Fruit fly (Drosophila melanogaster) whole organism, embryonic: Measurements from ENCODE around the gene Cpr30B.

Experiments used
- Ada2b ChIP-seq: fragments of 200-800 bp; sonication (Bioruptor generic); IDR thresholded peaks from 2 replicates; pipeline ENCODE4 v1.3.6; 2022; ENCODE audit warnings: missing biosample characterization, missing genetic modification characterization
- B-H2 ChIP-seq: fragments of 200-800 bp; sonication (Bioruptor generic); optimal IDR thresholded peaks from 2 replicates; lab custom pipeline; 2018; ENCODE audit warnings: missing biosample characterization, mild to moderate bottlenecking, missing genetic modification characterization
- Bdp1 ChIP-seq: fragments of 200-800 bp; sonication (Bioruptor generic); optimal IDR thresholded peaks from 3 replicates; lab custom pipeline; 2016; ENCODE audit warnings: missing biosample characterization, missing genetic modification characterization
- BtbVII ChIP-seq: fragments of 200-800 bp; sonication (Bioruptor generic); optimal IDR thresholded peaks from 3 replicates; lab custom pipeline; 2017; ENCODE audit warnings: missing biosample characterization, mild to moderate bottlenecking, missing genetic modification characterization
- CG1024 ChIP-seq: fragments of 200-800 bp; sonication (Bioruptor generic); IDR thresholded peaks from 2 replicates; pipeline ENCODE4 v1.3.6; 2022; ENCODE audit warnings: missing biosample characterization, missing genetic modification characterization
- CG10543 ChIP-seq: fragments of 200-800 bp; sonication (Bioruptor generic); optimal IDR thresholded peaks from 3 replicates; lab custom pipeline; 2017; ENCODE audit warnings: missing biosample characterization, mild to moderate bottlenecking, missing genetic modification characterization, moderate library complexity
- CG11560 ChIP-seq: fragments of 200-800 bp; sonication (Bioruptor generic); IDR thresholded peaks from 3 replicates; pipeline ENCODE4 v1.3.6; 2022; ENCODE audit warnings: missing biosample characterization, missing genetic modification characterization
- CG11695 ChIP-seq: fragments of 200-800 bp; sonication (Bioruptor generic); IDR thresholded peaks from 3 replicates; pipeline ENCODE4 v1.3.6; 2022; ENCODE audit warnings: missing biosample characterization, missing genetic modification characterization
- CG11696 ChIP-seq: fragments of 200-800 bp; sonication (Bioruptor generic); IDR thresholded peaks from 2 replicates; pipeline ENCODE4 v1.3.6; 2022; ENCODE audit warnings: missing biosample characterization, missing genetic modification characterization
- CG13296 ChIP-seq: fragments of 200-800 bp; sonication (Bioruptor generic); optimal IDR thresholded peaks from 3 replicates; lab custom pipeline; 2018; ENCODE audit warnings: missing biosample characterization, mild to moderate bottlenecking, missing genetic modification characterization
- CG17802 ChIP-seq: fragments of 200-800 bp; sonication (Bioruptor generic); optimal IDR thresholded peaks from 2 replicates; lab custom pipeline; 2018; ENCODE audit warnings: missing biosample characterization, mild to moderate bottlenecking, missing genetic modification characterization, moderate library complexity
- CG2120 ChIP-seq: fragments of 200-800 bp; sonication (Bioruptor generic); optimal IDR thresholded peaks from 3 replicates; lab custom pipeline; 2016; ENCODE audit warnings: missing biosample characterization, missing genetic modification characterization
- CG2678 ChIP-seq: fragments of 200-800 bp; sonication (Bioruptor generic); optimal IDR thresholded peaks from 3 replicates; lab custom pipeline; 2019; ENCODE audit warnings: missing biosample characterization, mild to moderate bottlenecking, missing genetic modification characterization, moderate library complexity
- CG2712 ChIP-seq: fragments of 200-800 bp; optimal IDR thresholded peaks from 3 replicates; lab custom pipeline; 2019; ENCODE audit warnings: missing biosample characterization, mild to moderate bottlenecking, missing genetic modification characterization, moderate library complexity
- CG30020 ChIP-seq: fragments of 200-800 bp; optimal IDR thresholded peaks from 2 replicates; lab custom pipeline; 2019; ENCODE audit warnings: missing biosample characterization, mild to moderate bottlenecking, missing genetic modification characterization, moderate library complexity
- CG31441 ChIP-seq: fragments of 200-800 bp; sonication (Bioruptor generic); IDR thresholded peaks from 2 replicates; pipeline ENCODE4 v1.3.6; 2022; ENCODE audit warnings: missing biosample characterization, missing genetic modification characterization
- CG32772 ChIP-seq: fragments of 200-800 bp; sonication (Bioruptor generic); IDR thresholded peaks from 2 replicates; pipeline ENCODE4 v1.3.6; 2022; ENCODE audit warnings: missing biosample characterization, missing genetic modification characterization
- CG3726 ChIP-seq: fragments of 200-800 bp; sonication (Bioruptor generic); IDR thresholded peaks from 3 replicates; pipeline ENCODE4, ENCODE4 v1.3.6; 2022; ENCODE audit warnings: missing biosample characterization, missing genetic modification characterization
- CG42726 ChIP-seq: fragments of 200-800 bp; sonication (Bioruptor generic); IDR thresholded peaks from 2 replicates; pipeline ENCODE4 v1.3.6; 2022; ENCODE audit warnings: missing biosample characterization, missing genetic modification characterization; ENCODE audit not compliant: partially characterized antibody
- CG7357 ChIP-seq: fragments of 200-800 bp; sonication (Bioruptor generic); IDR thresholded peaks from 3 replicates; pipeline ENCODE4 v1.3.6; 2022; ENCODE audit warnings: missing biosample characterization, missing genetic modification characterization
- CG7745 ChIP-seq: fragments of 200-800 bp; sonication (Bioruptor generic); optimal IDR thresholded peaks from 2 replicates; lab custom pipeline; 2018; ENCODE audit warnings: missing biosample characterization, mild to moderate bottlenecking, missing genetic modification characterization, moderate library complexity
- CG9817 ChIP-seq: fragments of 200-800 bp; sonication (Bioruptor generic); optimal IDR thresholded peaks from 2 replicates; lab custom pipeline; 2018; ENCODE audit warnings: missing biosample characterization, mild to moderate bottlenecking, missing genetic modification characterization, moderate library complexity
- Doc2 ChIP-seq: fragments of 200-800 bp; sonication (Bioruptor generic); IDR thresholded peaks from 2 replicates; pipeline ENCODE4 v1.3.6; 2022; ENCODE audit warnings: missing biosample characterization, missing genetic modification characterization
- ERR ChIP-seq: fragments of 200-800 bp; sonication (Bioruptor generic); optimal IDR thresholded peaks from 2 replicates; lab custom pipeline; 2016; ENCODE audit warnings: missing biosample characterization, missing genetic modification characterization
- HLH4C ChIP-seq: fragments of 200-800 bp; sonication (Bioruptor generic); IDR thresholded peaks from 3 replicates; pipeline ENCODE4 v1.3.6; 2022; ENCODE audit warnings: missing biosample characterization, missing genetic modification characterization; ENCODE audit not compliant: partially characterized antibody
- Hey ChIP-seq: fragments of 200-800 bp; sonication (Bioruptor generic); optimal IDR thresholded peaks from 3 replicates; lab custom pipeline; 2018; ENCODE audit warnings: missing biosample characterization, mild to moderate bottlenecking, missing genetic modification characterization
- Meics ChIP-seq: fragments of 200-800 bp; sonication (Bioruptor generic); optimal IDR thresholded peaks from 2 replicates; lab custom pipeline; 2017; ENCODE audit warnings: missing biosample characterization, mild to moderate bottlenecking, missing genetic modification characterization
- NC2α ChIP-seq: fragments of 200-800 bp; sonication (Bioruptor generic); optimal IDR thresholded peaks from 2 replicates; lab custom pipeline; 2016; ENCODE audit warnings: missing biosample characterization, missing genetic modification characterization
- Nf-YA ChIP-seq: fragments of 200-800 bp; sonication (Bioruptor generic); IDR thresholded peaks from 2 replicates; pipeline ENCODE4 v1.3.6; 2022; ENCODE audit warnings: missing biosample characterization, missing genetic modification characterization
- Poxn ChIP-seq: fragments of 200-800 bp; sonication (Bioruptor generic); IDR thresholded peaks from 2 replicates; pipeline ENCODE4 v1.3.6; 2022; ENCODE audit warnings: missing biosample characterization, missing genetic modification characterization
- Rfx ChIP-seq: fragments of 200-800 bp; sonication (Bioruptor generic); IDR thresholded peaks from 2 replicates; pipeline ENCODE4 v1.3.6; 2022; ENCODE audit warnings: missing biosample characterization, missing genetic modification characterization
- Scr ChIP-seq: fragments of 200-800 bp; sonication (Bioruptor generic); IDR thresholded peaks from 2 replicates; pipeline ENCODE4 v1.3.6; 2022; ENCODE audit warnings: missing biosample characterization, missing genetic modification characterization; ENCODE audit not compliant: partially characterized antibody
- Ssrp ChIP-seq: fragments of 200-800 bp; sonication (Bioruptor generic); optimal IDR thresholded peaks from 2 replicates; lab custom pipeline; 2018; ENCODE audit warnings: missing biosample characterization, mild to moderate bottlenecking, missing genetic modification characterization, moderate library complexity
- Tbp ChIP-seq: fragments of >200 bp; optimal IDR thresholded peaks from 2 replicates; lab custom pipeline; 2018; ENCODE audit warnings: missing biosample characterization, missing genetic modification characterization
- abd-A ChIP-seq: fragments of 200-800 bp; sonication (Bioruptor generic); optimal IDR thresholded peaks from 3 replicates; lab custom pipeline; 2019; ENCODE audit warnings: missing biosample characterization, mild to moderate bottlenecking, missing genetic modification characterization, moderate library complexity
- bbx ChIP-seq: fragments of 200-800 bp; sonication (Bioruptor generic); IDR thresholded peaks from 2 replicates; pipeline ENCODE4 v1.3.6; 2022; ENCODE audit warnings: missing biosample characterization, missing genetic modification characterization; ENCODE audit not compliant: partially characterized antibody
- bowl ChIP-seq: fragments of 200-800 bp; sonication (Bioruptor generic); IDR thresholded peaks from 2 replicates; pipeline ENCODE4 v1.3.6; 2022; ENCODE audit warnings: missing biosample characterization, missing genetic modification characterization
- caup ChIP-seq: fragments of 200-800 bp; sonication (Bioruptor generic); optimal IDR thresholded peaks from 3 replicates; lab custom pipeline; 2017; ENCODE audit warnings: missing biosample characterization, mild to moderate bottlenecking, missing genetic modification characterization, moderate library complexity; ENCODE audit not compliant: severe bottlenecking
- ci ChIP-seq: fragments of 200-800 bp; sonication (Bioruptor generic); IDR thresholded peaks from 3 replicates; pipeline ENCODE4 v1.3.6; 2022; ENCODE audit warnings: missing biosample characterization, missing genetic modification characterization
- crol ChIP-seq: fragments of 200-800 bp; sonication (Bioruptor generic); IDR thresholded peaks from 2 replicates; pipeline ENCODE4 v1.3.6; 2022; ENCODE audit warnings: missing biosample characterization, missing genetic modification characterization
- fd64A ChIP-seq: fragments of 200-800 bp; sonication (Bioruptor generic); optimal IDR thresholded peaks from 3 replicates; lab custom pipeline; 2018; ENCODE audit warnings: missing biosample characterization, mild to moderate bottlenecking, missing genetic modification characterization
- gfzf ChIP-seq: fragments of 200-800 bp; sonication (Bioruptor generic); optimal IDR thresholded peaks from 2 replicates; lab custom pipeline; 2016; ENCODE audit warnings: missing biosample characterization, mild to moderate bottlenecking, missing genetic modification characterization, moderate library complexity
- jigr1 ChIP-seq: fragments of 200-800 bp; sonication (Bioruptor generic); IDR thresholded peaks from 3 replicates; pipeline ENCODE4 v1.3.6; 2022; ENCODE audit warnings: missing biosample characterization, missing genetic modification characterization
- nerfin-2 ChIP-seq: fragments of 200-800 bp; sonication (Bioruptor generic); IDR thresholded peaks from 2 replicates; pipeline ENCODE4 v1.3.6; 2022; ENCODE audit warnings: missing biosample characterization, missing genetic modification characterization; ENCODE audit not compliant: partially characterized antibody
- pho ChIP-seq: fragments of 200-800 bp; sonication (Bioruptor generic); optimal IDR thresholded peaks from 2 replicates; lab custom pipeline; 2016; ENCODE audit warnings: missing biosample characterization, missing genetic modification characterization
- tna ChIP-seq: fragments of 200-800 bp; sonication (Bioruptor generic); IDR thresholded peaks from 2 replicates; pipeline ENCODE4 v1.3.6; 2022; ENCODE audit warnings: missing biosample characterization, missing genetic modification characterization; ENCODE audit not compliant: partially characterized antibody
- zen2 ChIP-seq: fragments of 200-800 bp; sonication (Bioruptor generic); IDR thresholded peaks from 3 replicates; pipeline ENCODE4 v1.3.6; 2022; ENCODE audit warnings: missing biosample characterization, missing genetic modification characterization; ENCODE audit not compliant: partially characterized antibody

The Cpr30B gene

DNA sequence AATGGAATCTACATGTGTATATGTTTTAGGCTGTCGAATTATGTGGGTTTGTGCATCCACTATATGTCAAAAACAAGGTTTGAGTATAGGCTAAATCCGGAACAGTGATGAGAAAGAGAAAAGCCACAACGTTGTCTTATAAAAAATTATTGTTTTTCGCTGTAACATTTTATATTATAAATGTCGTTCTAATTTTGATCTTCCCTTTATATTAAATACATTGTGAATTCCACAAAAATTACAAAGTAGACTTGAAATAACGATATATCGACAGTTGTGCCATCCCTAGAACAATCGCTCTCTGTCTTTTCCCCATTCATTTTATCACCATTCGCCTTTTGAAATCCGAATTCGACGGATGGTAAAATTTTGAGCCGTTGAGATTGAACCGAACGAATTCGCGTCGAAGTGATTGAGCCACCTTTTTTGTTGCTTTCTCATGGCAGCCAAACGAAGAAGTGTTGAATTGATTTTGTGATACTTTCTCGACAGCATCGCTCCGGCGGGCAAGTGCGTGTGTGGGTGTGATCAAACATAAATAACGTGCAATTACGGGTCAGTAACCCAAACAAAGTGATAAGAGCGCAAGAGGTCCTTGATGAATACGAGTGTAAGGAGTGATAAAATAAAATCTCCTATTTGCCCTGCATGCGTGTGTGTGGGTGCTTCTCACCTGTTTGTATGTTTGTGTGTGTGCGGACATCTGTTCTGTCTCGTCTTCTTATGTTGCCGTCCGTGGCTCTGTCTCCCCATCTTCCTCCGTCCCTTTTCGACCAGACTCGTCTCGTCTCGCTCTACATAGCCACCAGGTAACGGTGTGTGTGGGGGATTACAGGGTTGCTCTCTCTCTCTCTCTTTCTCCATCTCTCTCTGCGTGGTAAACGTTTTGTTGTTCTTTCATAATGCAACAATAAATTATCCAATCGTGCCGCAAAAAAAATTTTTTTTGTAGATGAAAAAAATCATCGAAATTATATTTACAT is 21.5 kb upstream of the Cpr30B start, which contains the start of gene Oatp30B (continued):
- TF ChIP-seq nerfin-2 (peak; percentile 87), Scr (peak; percentile 99), Bdp1 (GFP tag; lab: Kevin White, UChicago) (peak; percentile 89), CG42726 (GFP tag; lab: Robert Waterston, UW) (peak; percentile 76; the same call in 1 of the 2 replicates), CG10543 (GFP tag; lab: Kevin White, UChicago) (peak; percentile 94), CG2120 (GFP tag; lab: Kevin White, UChicago) (peak; percentile 99), CG30020 (tag; lab: Kevin White, UChicago) (peak; percentile 83), CG9817 (peak; percentile 98), CG13296 (GFP tag; lab: Kevin White, UChicago) (peak; percentile 94), CG32772 (GFP tag; lab: Robert Waterston, UW) (peak; percentile 96), Doc2 (GFP tag; lab: Robert Waterston, UW) (peak; percentile 71), B-H2 (GFP tag; lab: Kevin White, UChicago) (peak; percentile 97), Nf-YA (peak; percentile 95), Hey (peak; percentile 84), CG2678 (tag; lab: Kevin White, UChicago) (peak; percentile 96), CG7745 (tag; lab: Kevin White, UChicago) (peak; percentile 81), tna (GFP tag; lab: Robert Waterston, UW) (peak; percentile 86), CG11695 (peak; percentile 95), BtbVII (peak; percentile 87), NC2α (GFP tag; lab: Kevin White, UChicago) (peak; percentile 85), bbx (GFP tag; lab: Robert Waterston, UW) (peak; percentile 97), CG7357 (GFP tag; lab: Robert Waterston, UW) (peak; percentile 88), ci (GFP tag; lab: Robert Waterston, UW) (peak; percentile 98), crol (GFP tag; lab: Robert Waterston, UW) (peak; percentile 67), Ada2b (GFP tag; lab: Robert Waterston, UW) (peak; percentile 96), Tbp (GFP tag; lab: Kevin White, UChicago) (no peak), caup (GFP tag; lab: Kevin White, UChicago) (peak; percentile 95), Meics (GFP tag; lab: Kevin White, UChicago) (peak; percentile 94), fd64A (GFP tag; lab: Kevin White, UChicago) (peak; percentile 58), Ssrp (tag; lab: Kevin White, UChicago) (peak; percentile 95), Poxn (GFP tag; lab: Robert Waterston, UW) (peak; percentile 85), pho (GFP tag; lab: Kevin White, UChicago) (peak; percentile 96), HLH4C (GFP tag; lab: Robert Waterston, UW) (peak; percentile 95), CG2712 (tag; lab: Kevin White, UChicago) (peak; percentile 98), abd-A (tag; lab: Kevin White, UChicago) (peak; percentile 91), Rfx (GFP tag; lab: Robert Waterston, UW) (peak; percentile 99), ERR (peak; percentile 89), CG31441 (peak; percentile 95), gfzf (GFP tag; lab: Kevin White, UChicago) (peak; percentile 51), CG11560 (tag; lab: Robert Waterston, UW) (peak; percentile 89; the same call in 2 of the 3 replicates), jigr1 (GFP tag; lab: Robert Waterston, UW) (peak; percentile 93), bowl (GFP tag; lab: Robert Waterston, UW) (peak; percentile 93), CG17802 (tag; lab: Kevin White, UChicago) (peak; percentile 78), CG3726 (GFP tag; lab: Robert Waterston, UW) (peak; percentile 93; the same call in 2 of the 3 replicates), zen2 (GFP tag; lab: Robert Waterston, UW) (peak; percentile 99; the same call in 2 of the 3 replicates), CG1024 (GFP tag; lab: Robert Waterston, UW) (peak; percentile 89), CG11696 (GFP tag; lab: Robert Waterston, UW) (peak; percentile 90)
